Fruit fly (Drosophila melanogaster): ENCODE data around the gene CG5050.
A peak's percentile ranks its signal among the peaks of the same experiment; 100 is the strongest.

Gene CG5050

dm6 chr2L:17452624-17453023 lies at the start of gene CG5050:
TSS of gene CG5050 (plus strand) at chr2L:17452924.
- no peak for TF ChIP-seq CG17806 (tag; optimal IDR thresholded peaks at IDR 0.05)
- TF ChIP-seq CG14655 (GFP tag; optimal IDR thresholded peaks at IDR 0.05) = no peak
- TF ChIP-seq Pif1B (GFP tag; optimal IDR thresholded peaks at IDR 0.05) = no peak
- TF ChIP-seq Pif1A (GFP tag; optimal IDR thresholded peaks at IDR 0.05) = no peak
- TF ChIP-seq Ets98B (GFP tag; IDR thresholded peaks at IDR 0.05) = no peak
- no peak for TF ChIP-seq fd96Ca (GFP tag; IDR thresholded peaks at IDR 0.05)

DNA sequence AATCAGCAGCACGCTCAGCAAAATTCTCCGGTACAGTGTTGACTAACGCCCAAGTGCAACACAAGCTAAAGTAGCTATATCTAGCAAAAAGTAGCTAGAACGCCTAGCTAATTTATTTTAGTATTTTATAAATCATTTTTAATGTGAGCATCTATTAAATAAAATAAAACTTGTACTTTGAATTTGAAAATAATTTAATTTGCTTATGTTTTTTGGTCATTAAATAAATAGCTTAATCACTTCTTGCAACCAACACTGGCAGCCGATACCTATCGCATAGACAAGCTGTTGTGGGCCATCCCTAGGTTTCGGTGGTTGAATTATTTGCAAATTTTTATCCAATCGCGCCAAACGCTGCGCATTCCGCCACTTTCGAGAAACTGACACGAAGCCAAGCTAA lies 42.4 kb upstream of the CG5050 start, which contains the start of the genes Polr2J and CG15141:
Gene Polr2J (minus strand): TSS at position 49 of the 400 bp plus-strand sequence.
Gene CG15141 (plus strand): TSS at position 284 of the 400 bp plus-strand sequence.
- peak; percentile 77 for TF ChIP-seq CG15710 (tag; optimal IDR thresholded peaks at IDR 0.05)
- TF ChIP-seq CG13204 (GFP tag; optimal IDR thresholded peaks at IDR 0.05) = no peak
- TF ChIP-seq Ets98B (GFP tag; IDR thresholded peaks at IDR 0.05) = no peak; the same call in 1 of the 2 replicates
- no peak for TF ChIP-seq Pif1A (GFP tag; optimal IDR thresholded peaks at IDR 0.05)
- TF ChIP-seq CG9948 (tag; optimal IDR thresholded peaks at IDR 0.05) = peak; percentile 72
- TF ChIP-seq Pif1B (GFP tag; optimal IDR thresholded peaks at IDR 0.05) = peak; percentile 59
- TF ChIP-seq CG17806 (tag; optimal IDR thresholded peaks at IDR 0.05) = peak; percentile 72
- peak; percentile 33 for TF ChIP-seq D1 (tag; optimal IDR thresholded peaks at IDR 0.05)
- 0 out of 2 replicates have a peak, but pooled peaks have one; percentile 32 for TF ChIP-seq CG10348 (GFP tag; IDR thresholded peaks at IDR 0.05)
- no peak for TF ChIP-seq EcR (GFP tag; optimal IDR thresholded peaks at IDR 0.05)
- no peak for TF ChIP-seq CG14655 (GFP tag; optimal IDR thresholded peaks at IDR 0.05)
- no peak for TF ChIP-seq CG8301 (tag; optimal IDR thresholded peaks at IDR 0.05)
- peak; percentile 61; the same call in 2 of the 3 replicates for TF ChIP-seq fd96Ca (GFP tag; IDR thresholded peaks at IDR 0.05)
- TF ChIP-seq rn (GFP tag; IDR thresholded peaks at IDR 0.05) = peak; percentile 66
- peak; percentile 73 for TF ChIP-seq CG4496 (GFP tag; IDR thresholded peaks at IDR 0.05)
- no peak for TF ChIP-seq gl (tag; optimal IDR thresholded peaks at IDR 0.05)
- TF ChIP-seq CG34367 (tag; optimal IDR thresholded peaks at IDR 0.05) = peak; percentile 59
- peak; percentile 76 for TF ChIP-seq CG32121 (GFP tag; IDR thresholded peaks at IDR 0.05)
- TF ChIP-seq CG8159 (tag; optimal IDR thresholded peaks at IDR 0.05) = peak; percentile 69
- TF ChIP-seq Snoo (tag; optimal IDR thresholded peaks at IDR 0.05) = no peak
- TF ChIP-seq CG12605 (GFP tag; IDR thresholded peaks at IDR 0.05) = no peak

dm6 chr2L:17412533-17412932 lies 40.2 kb upstream of the CG5050 start, which contains the start of gene Rsph9:
TSS of gene Rsph9 (minus strand) at chr2L:17412633.
- TF ChIP-seq CG17806 (tag; optimal IDR thresholded peaks at IDR 0.05) (no peak), Pif1B (GFP tag; optimal IDR thresholded peaks at IDR 0.05) (no peak), CG10348 (GFP tag; IDR thresholded peaks at IDR 0.05) (no peak), CG34367 (tag; optimal IDR thresholded peaks at IDR 0.05) (no peak), Pif1A (GFP tag; optimal IDR thresholded peaks at IDR 0.05) (no peak), CG12605 (GFP tag; IDR thresholded peaks at IDR 0.05) (no peak), CG15710 (tag; optimal IDR thresholded peaks at IDR 0.05) (no peak), D1 (tag; optimal IDR thresholded peaks at IDR 0.05) (no peak), Snoo (tag; optimal IDR thresholded peaks at IDR 0.05) (no peak), CG4496 (GFP tag; IDR thresholded peaks at IDR 0.05) (no peak), gl (tag; optimal IDR thresholded peaks at IDR 0.05) (no peak), CG13204 (GFP tag; optimal IDR thresholded peaks at IDR 0.05) (no peak), EcR (GFP tag; optimal IDR thresholded peaks at IDR 0.05) (no peak), CG14655 (GFP tag; optimal IDR thresholded peaks at IDR 0.05) (no peak), fd96Ca (GFP tag; IDR thresholded peaks at IDR 0.05) (no peak)

DNA sequence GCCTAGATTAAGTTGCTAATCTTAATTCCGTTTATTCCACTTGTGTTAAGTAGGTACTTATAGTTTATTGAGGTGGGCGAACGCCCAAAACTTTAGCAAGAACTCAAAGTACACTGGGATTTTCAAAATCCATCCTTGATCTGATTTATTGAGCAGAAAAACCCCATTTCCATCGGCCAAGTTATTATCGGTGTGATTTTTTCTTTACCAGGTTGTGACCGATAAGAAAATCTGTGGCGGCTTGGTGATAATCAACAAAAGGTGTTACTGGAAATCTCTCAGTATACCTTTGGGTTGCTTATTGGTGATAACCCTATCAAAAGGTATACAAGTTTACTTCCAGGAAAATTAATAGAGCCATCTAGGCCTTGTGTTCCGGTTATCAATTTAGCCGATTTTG lies 32.3 kb upstream of the CG5050 start:
- TF ChIP-seq CG12605 (GFP tag; IDR thresholded peaks at IDR 0.05) (no peak), Pif1A (GFP tag; optimal IDR thresholded peaks at IDR 0.05) (no peak), CG15710 (tag; optimal IDR thresholded peaks at IDR 0.05) (no peak), CG34367 (tag; optimal IDR thresholded peaks at IDR 0.05) (no peak), CG8301 (tag; optimal IDR thresholded peaks at IDR 0.05) (no peak), gl (tag; optimal IDR thresholded peaks at IDR 0.05) (no peak), D1 (tag; optimal IDR thresholded peaks at IDR 0.05) (no peak), fd96Ca (GFP tag; IDR thresholded peaks at IDR 0.05) (no peak), CG13204 (GFP tag; optimal IDR thresholded peaks at IDR 0.05) (no peak), CG4496 (GFP tag; IDR thresholded peaks at IDR 0.05) (no peak), CG17806 (tag; optimal IDR thresholded peaks at IDR 0.05) (no peak), CG9948 (tag; optimal IDR thresholded peaks at IDR 0.05) (no peak), EcR (GFP tag; optimal IDR thresholded peaks at IDR 0.05) (no peak), CG10348 (GFP tag; IDR thresholded peaks at IDR 0.05) (no peak)

- TF ChIP-seq CG13204 (GFP tag; optimal IDR thresholded peaks at IDR 0.05) (no peak), Ets98B (GFP tag; IDR thresholded peaks at IDR 0.05) (no peak), Pif1A (GFP tag; optimal IDR thresholded peaks at IDR 0.05) (no peak), CG8159 (tag; optimal IDR thresholded peaks at IDR 0.05) (peak; percentile 79), CG4496 (GFP tag; IDR thresholded peaks at IDR 0.05) (no peak), Snoo (tag; optimal IDR thresholded peaks at IDR 0.05) (no peak), fd96Ca (GFP tag; IDR thresholded peaks at IDR 0.05) (no peak), CG34367 (tag; optimal IDR thresholded peaks at IDR 0.05) (peak; percentile 6), CG8301 (tag; optimal IDR thresholded peaks at IDR 0.05) (no peak), D1 (tag; optimal IDR thresholded peaks at IDR 0.05) (peak; percentile 20), CG32121 (GFP tag; IDR thresholded peaks at IDR 0.05) (no peak), Pif1B (GFP tag; optimal IDR thresholded peaks at IDR 0.05) (no peak), gl (tag; optimal IDR thresholded peaks at IDR 0.05) (no peak), CG15710 (tag; optimal IDR thresholded peaks at IDR 0.05) (peak; percentile 70), CG14655 (GFP tag; optimal IDR thresholded peaks at IDR 0.05) (peak; percentile 74), CG10348 (GFP tag; IDR thresholded peaks at IDR 0.05) (no peak), EcR (GFP tag; optimal IDR thresholded peaks at IDR 0.05) (no peak), rn (GFP tag; IDR thresholded peaks at IDR 0.05) (no peak), CG9948 (tag; optimal IDR thresholded peaks at IDR 0.05) (peak; percentile 73), CG12605 (GFP tag; IDR thresholded peaks at IDR 0.05) (no peak), CG17806 (tag; optimal IDR thresholded peaks at IDR 0.05) (peak; percentile 62)
Observed at dm6 chr2L:17421366-17421765, 31.4 kb upstream of the CG5050 start.

DNA sequence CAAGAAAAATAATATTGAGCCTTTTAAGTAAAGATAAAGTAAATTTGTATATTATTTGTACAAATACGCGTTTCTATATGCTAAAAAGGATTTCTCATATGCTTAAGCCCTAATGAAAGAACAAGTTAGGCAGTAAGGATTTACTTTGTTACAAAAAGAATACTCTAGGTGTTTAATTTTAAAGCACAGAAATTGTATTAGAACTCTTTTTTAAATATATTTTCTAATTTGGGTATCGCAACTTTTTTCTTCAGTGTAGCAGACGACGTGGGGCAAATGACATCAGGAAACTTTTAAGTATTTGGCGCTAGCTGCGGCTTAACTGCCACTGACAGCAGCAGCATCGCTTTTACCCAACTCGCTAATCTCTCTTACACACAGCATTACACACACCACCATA lies 30.6 kb upstream of the CG5050 start:
- TF ChIP-seq CG8159 (tag; optimal IDR thresholded peaks at IDR 0.05) = peak; percentile 37
- peak; percentile 15 for TF ChIP-seq CG15710 (tag; optimal IDR thresholded peaks at IDR 0.05)
- TF ChIP-seq Ets98B (GFP tag; IDR thresholded peaks at IDR 0.05) = no peak
- no peak for TF ChIP-seq Snoo (tag; optimal IDR thresholded peaks at IDR 0.05)
- no peak for TF ChIP-seq CG4496 (GFP tag; IDR thresholded peaks at IDR 0.05)
- TF ChIP-seq Pif1B (GFP tag; optimal IDR thresholded peaks at IDR 0.05) = no peak
- TF ChIP-seq CG8301 (tag; optimal IDR thresholded peaks at IDR 0.05) = no peak
- TF ChIP-seq CG9948 (tag; optimal IDR thresholded peaks at IDR 0.05) = peak; percentile 9
